Fruit fly (Drosophila melanogaster): ENCODE results near the gene mRpL23.

The mRpL23 gene

dm6 chr3L:2399788-2400187 is 26.3 kb upstream of the mRpL23 start (continued):
- TF ChIP-seq cato (GFP tag; optimal IDR thresholded peaks at IDR 0.05; ENCODE audit: borderline replicate concordance) (no peak), ssp (GFP tag; IDR thresholded peaks at IDR 0.05) (no peak), sens (GFP tag) (peak; percentile 73), HHEX (GFP tag; optimal IDR thresholded peaks at IDR 0.05) (no peak), z (GFP tag; IDR thresholded peaks at IDR 0.05) (no peak), nom (GFP tag; optimal IDR thresholded peaks at IDR 0.05) (no peak), peb (GFP tag; IDR thresholded peaks at IDR 0.05) (no peak), Dip3 (GFP tag; optimal IDR thresholded peaks at IDR 0.05) (no peak), zfh1 (GFP tag; IDR thresholded peaks at IDR 0.05) (no peak), row (GFP tag; IDR thresholded peaks at IDR 0.05) (0 out of 3 replicates have a peak, but pooled peaks have one; percentile 12), CG33557 (GFP tag; optimal IDR thresholded peaks at IDR 0.05) (no peak), Hsf (GFP tag; optimal IDR thresholded peaks at IDR 0.05) (no peak), CG32532 (GFP tag; IDR thresholded peaks at IDR 0.05) (no peak), sens-2 (GFP tag; IDR thresholded peaks at IDR 0.05) (no peak), tio (GFP tag; optimal IDR thresholded peaks at IDR 0.05) (no peak), ken (GFP tag; IDR thresholded peaks at IDR 0.05) (no peak), CTCF (GFP tag; optimal IDR thresholded peaks at IDR 0.05) (no peak), CG15011 (GFP tag; optimal IDR thresholded peaks at IDR 0.05) (no peak), Rfx (GFP tag; IDR thresholded peaks at IDR 0.05) (no peak), HmgD (GFP tag; optimal IDR thresholded peaks at IDR 0.05) (no peak), pb (GFP tag; optimal IDR thresholded peaks at IDR 0.05) (no peak), phol (tag; optimal IDR thresholded peaks at IDR 0.05) (peak; percentile 17), E2f1 (GFP tag; IDR thresholded peaks at IDR 0.05) (no peak), CG34376 (GFP tag; optimal IDR thresholded peaks at IDR 0.05) (no peak), CG17829 (tag; optimal IDR thresholded peaks at IDR 0.05) (peak; percentile 21), Hand (GFP tag; optimal IDR thresholded peaks at IDR 0.05) (no peak), scrt (GFP tag; optimal IDR thresholded peaks at IDR 0.05) (no peak), run (tag; optimal IDR thresholded peaks at IDR 0.05) (no peak), Scr (GFP tag; IDR thresholded peaks at IDR 0.05; ENCODE audit: partially characterized antibody) (no peak), CG18011 (GFP tag; optimal IDR thresholded peaks at IDR 0.05) (no peak), tin (GFP tag; optimal IDR thresholded peaks at IDR 0.05) (no peak), CG31441 (GFP tag; IDR thresholded peaks at IDR 0.05) (peak; percentile 38), CG13424 (tag; optimal IDR thresholded peaks at IDR 0.05) (peak; percentile 20), repo (GFP tag; optimal IDR thresholded peaks at IDR 0.05) (no peak), gsb (GFP tag; IDR thresholded peaks at IDR 0.05) (no peak), CG12391 (tag; optimal IDR thresholded peaks at IDR 0.05) (peak; percentile 11), CG9437 (GFP tag; optimal IDR thresholded peaks at IDR 0.05) (no peak), dmrt99B (tag; optimal IDR thresholded peaks at IDR 0.05) (peak; percentile 10), CG6175 (GFP tag; IDR thresholded peaks at IDR 0.05) (no peak), CG9797 (GFP tag; optimal IDR thresholded peaks at IDR 0.05) (no peak), odd (GFP tag; optimal IDR thresholded peaks at IDR 0.05) (no peak), ATbp (GFP tag; optimal IDR thresholded peaks at IDR 0.05) (peak; percentile 4), CG16815 (GFP tag; optimal IDR thresholded peaks at IDR 0.05) (no peak), Ets65A (GFP tag) (no peak), CG14441 (GFP tag; IDR thresholded peaks at IDR 0.05) (no peak), cg (GFP tag; optimal IDR thresholded peaks at IDR 0.05) (no peak), Oaz (GFP tag; IDR thresholded peaks at IDR 0.05) (no peak), CG5245 (GFP tag; optimal IDR thresholded peaks at IDR 0.05) (no peak), CG8089 (GFP tag; optimal IDR thresholded peaks at IDR 0.05) (no peak), fru (optimal IDR thresholded peaks at IDR 0.05) (no peak), H15 (GFP tag; IDR thresholded peaks at IDR 0.05) (no peak), CG10462 (GFP tag; optimal IDR thresholded peaks at IDR 0.05) (no peak), slou (GFP tag; optimal IDR thresholded peaks at IDR 0.05) (no peak), ap (GFP tag; IDR thresholded peaks at IDR 0.05) (peak; percentile 39; the same call in 1 of the 2 replicates)

Data from whole organism, embryonic.